Worm (Caenorhabditis elegans) whole organism, young adult: ENCODE results near the gene str-84.
A peak's percentile ranks its signal among the peaks of the same experiment; 100 is the strongest.

Source experiments
- B0336.3 ChIP-seq: fragments of 200-800 bp; sonication (Bioruptor generic); IDR thresholded peaks from 2 replicates; pipeline ENCODE4 v1.3.6; 2022; ENCODE audit warnings: missing genetic modification characterization, missing compliant biosample characterization
- F22D6.2 ChIP-seq: sonication (generic microtip); optimal IDR thresholded peaks from 2 replicates; lab custom pipeline; 2016; ENCODE audit warnings: mild to moderate bottlenecking, missing genetic modification characterization, missing compliant biosample characterization
- F52B5.7 ChIP-seq: sonication (generic microtip); optimal IDR thresholded peaks from 2 replicates; lab custom pipeline; 2016; ENCODE audit warnings: mild to moderate bottlenecking, missing genetic modification characterization, missing compliant biosample characterization
- F55B11.4 ChIP-seq: sonication (generic microtip); optimal IDR thresholded peaks from 2 replicates; lab custom pipeline; 2016; ENCODE audit warnings: missing compliant biosample characterization, missing genetic modification characterization, borderline replicate concordance; ENCODE audit not compliant: insufficient read depth
- T26A5.8 ChIP-seq: sonication (generic microtip); optimal IDR thresholded peaks from 2 replicates; lab custom pipeline; 2016; ENCODE audit warnings: missing genetic modification characterization, missing compliant biosample characterization
- Y53G8AR.9 ChIP-seq: fragments of 200-800 bp; sonication (Bioruptor generic); conservative IDR thresholded peaks from 2 replicates; pipeline ENCODE4 v1.3.6; 2022; ENCODE audit warnings: missing genetic modification reagents, missing genetic modification characterization, missing compliant biosample characterization
- Y67H2A.10 ChIP-seq: fragments of 200-800 bp; sonication (Bioruptor generic); conservative IDR thresholded peaks from 2 replicates; pipeline ENCODE4 v1.3.6; 2022; ENCODE audit warnings: missing genetic modification reagents, missing genetic modification characterization, missing compliant biosample characterization
- ZK185.1 ChIP-seq: sonication (generic microtip); optimal IDR thresholded peaks from 2 replicates; lab custom pipeline; 2016; ENCODE audit warnings: mild to moderate bottlenecking, missing genetic modification characterization, missing compliant biosample characterization; ENCODE audit not compliant: poor library complexity, severe bottlenecking
- ama-1 ChIP-seq, 3 experiments: fragments of 150-350 bp in 1 of 3; sonication (generic microtip) in 2 of 3; optimal IDR thresholded peaks; 2 replicates each; lab custom pipeline; 2014 to 2018; ENCODE audit warnings: missing biosample characterization in 2 of 3, missing genetic modification characterization in 2 of 3, missing genetic modification reagents in 2 of 3
- attf-3 ChIP-seq: fragments of 200-800 bp; sonication (Bioruptor generic); conservative IDR thresholded peaks from 2 replicates; pipeline ENCODE4 v1.3.6; 2022; ENCODE audit warnings: missing genetic modification reagents, missing genetic modification characterization, missing compliant biosample characterization
- cebp-1 ChIP-seq, 2 experiments: fragments of 200-800 bp in 1 of 2; sonication (Bioruptor generic) in 1 of 2; sonication (generic microtip) in 1 of 2; IDR thresholded peaks in 1 of 2; optimal IDR thresholded peaks in 1 of 2; 2 replicates each; pipeline versions ENCODE4 v1.3.6 to Lab custom; 2017 to 2022; ENCODE audit warnings: missing compliant biosample characterization in 2 of 2, missing genetic modification characterization in 2 of 2, mild to moderate bottlenecking in 1 of 2, missing genetic modification reagents in 1 of 2, moderate library complexity in 1 of 2
- ceh-40 ChIP-seq: fragments of 200-800 bp; sonication (Bioruptor generic); IDR thresholded peaks from 2 replicates; pipeline ENCODE4 v1.3.6; 2022; ENCODE audit warnings: missing genetic modification characterization, missing compliant biosample characterization
- ceh-91 ChIP-seq: fragments of 200-800 bp; sonication (Bioruptor generic); IDR thresholded peaks from 2 replicates; pipeline ENCODE4 v1.3.6; 2022; ENCODE audit warnings: missing genetic modification reagents, missing genetic modification characterization, missing compliant biosample characterization
- chd-7 ChIP-seq: sonication (generic microtip); optimal IDR thresholded peaks from 2 replicates; lab custom pipeline; 2016; ENCODE audit warnings: mild to moderate bottlenecking, missing genetic modification characterization, moderate library complexity, missing compliant biosample characterization
- egrh-3 ChIP-seq: fragments of 200-800 bp; sonication (Bioruptor generic); IDR thresholded peaks from 2 replicates; pipeline ENCODE4 v1.3.6; 2022; ENCODE audit warnings: missing genetic modification reagents, missing genetic modification characterization, missing compliant biosample characterization
- ekl-4 ChIP-seq: fragments of 200-800 bp; sonication (Bioruptor generic); IDR thresholded peaks from 2 replicates; pipeline ENCODE4 v1.3.6; 2022; ENCODE audit warnings: missing genetic modification reagents, missing genetic modification characterization, missing compliant biosample characterization
- fkh-3 ChIP-seq: sonication (generic microtip); optimal IDR thresholded peaks from 2 replicates; lab custom pipeline; 2016; ENCODE audit warnings: mild to moderate bottlenecking, missing genetic modification characterization, missing compliant biosample characterization
- gei-17 ChIP-seq: fragments of 200-800 bp; sonication (Bioruptor generic); optimal IDR thresholded peaks from 2 replicates; lab custom pipeline; 2018; ENCODE audit warnings: mild to moderate bottlenecking, missing genetic modification characterization, missing compliant biosample characterization
- hlh-12 ChIP-seq: sonication (generic microtip); optimal IDR thresholded peaks from 2 replicates; lab custom pipeline; 2016; ENCODE audit warnings: missing genetic modification characterization, missing compliant biosample characterization
- hmg-1.2 ChIP-seq: fragments of 200-800 bp; sonication (Bioruptor generic); IDR thresholded peaks from 2 replicates; pipeline ENCODE4 v1.3.6; 2022; ENCODE audit warnings: missing genetic modification reagents, missing genetic modification characterization, missing compliant biosample characterization
- lag-1 ChIP-seq: fragments of 200-800 bp; sonication (Bioruptor generic); IDR thresholded peaks from 2 replicates; pipeline ENCODE4 v1.3.6; 2022; ENCODE audit warnings: missing genetic modification reagents, missing genetic modification characterization, missing compliant biosample characterization
- let-607 ChIP-seq, 2 experiments: fragments of 200-800 bp in 1 of 2; sonication (Bioruptor generic) in 1 of 2; sonication (generic microtip) in 1 of 2; optimal IDR thresholded peaks; 2 replicates each; lab custom pipeline; 2016 to 2018; ENCODE audit warnings: mild to moderate bottlenecking in 2 of 2, missing compliant biosample characterization in 2 of 2, missing genetic modification characterization in 2 of 2, moderate library complexity in 2 of 2, missing genotype in 1 of 2
- lin-26 ChIP-seq: fragments of 200-800 bp; sonication (Bioruptor generic); IDR thresholded peaks from 2 replicates; pipeline ENCODE4 v1.3.6; 2022; ENCODE audit warnings: missing genetic modification reagents, missing genetic modification characterization, missing compliant biosample characterization
- lin-40 ChIP-seq: sonication (generic microtip); optimal IDR thresholded peaks from 2 replicates; lab custom pipeline; 2016; ENCODE audit warnings: missing genetic modification characterization, mild to moderate bottlenecking, missing compliant biosample characterization, missing genotype, missing genetic modification reagents
- mcd-1 ChIP-seq: fragments of 200-800 bp; sonication (Bioruptor generic); IDR thresholded peaks from 2 replicates; pipeline ENCODE4 v1.3.6; 2022; ENCODE audit warnings: missing genetic modification reagents, missing genetic modification characterization, missing compliant biosample characterization
- mes-4 ChIP-seq: sonication (generic microtip); optimal IDR thresholded peaks from 2 replicates; lab custom pipeline; 2016; ENCODE audit warnings: missing genotype, missing genetic modification characterization, missing compliant biosample characterization
- nfya-2 ChIP-seq: fragments of 200-800 bp; sonication (Bioruptor generic); IDR thresholded peaks from 2 replicates; pipeline ENCODE4 v1.3.6; 2022; ENCODE audit warnings: missing genetic modification reagents, missing genetic modification characterization, missing compliant biosample characterization
- nfyb-1 ChIP-seq: fragments of 200-800 bp; sonication (Bioruptor generic); IDR thresholded peaks from 2 replicates; pipeline ENCODE4 v1.3.6; 2022; ENCODE audit warnings: missing genetic modification reagents, missing genetic modification characterization, missing compliant biosample characterization
- rcor-1 ChIP-seq: fragments of 200-800 bp; sonication (Bioruptor generic); IDR thresholded peaks from 2 replicates; pipeline ENCODE4 v1.3.6; 2022; ENCODE audit warnings: missing genetic modification reagents, missing genetic modification characterization, missing compliant biosample characterization
- repo-1 ChIP-seq: sonication (generic microtip); optimal IDR thresholded peaks from 2 replicates; lab custom pipeline; 2017; ENCODE audit warnings: mild to moderate bottlenecking, missing genetic modification characterization, missing compliant biosample characterization
- tlf-1 ChIP-seq: fragments of 200-800 bp; sonication (Bioruptor generic); optimal IDR thresholded peaks from 2 replicates; lab custom pipeline; 2018; ENCODE audit warnings: mild to moderate bottlenecking, missing genetic modification characterization, missing compliant biosample characterization
- zfh-2 ChIP-seq: fragments of 200-800 bp; sonication (Bioruptor generic); conservative IDR thresholded peaks from 2 replicates; pipeline ENCODE4 v1.3.6; 2022; ENCODE audit warnings: missing genetic modification reagents, missing genetic modification characterization, missing compliant biosample characterization
- ztf-22 ChIP-seq: fragments of 200-800 bp; sonication (Bioruptor generic); optimal IDR thresholded peaks from 2 replicates; lab custom pipeline; 2018; ENCODE audit warnings: mild to moderate bottlenecking, missing genetic modification characterization, moderate library complexity, missing compliant biosample characterization
- ztf-26 ChIP-seq: sonication (generic microtip); optimal IDR thresholded peaks from 2 replicates; lab custom pipeline; 2017; ENCODE audit warnings: missing genetic modification characterization, missing compliant biosample characterization

Gene str-84

DNA sequence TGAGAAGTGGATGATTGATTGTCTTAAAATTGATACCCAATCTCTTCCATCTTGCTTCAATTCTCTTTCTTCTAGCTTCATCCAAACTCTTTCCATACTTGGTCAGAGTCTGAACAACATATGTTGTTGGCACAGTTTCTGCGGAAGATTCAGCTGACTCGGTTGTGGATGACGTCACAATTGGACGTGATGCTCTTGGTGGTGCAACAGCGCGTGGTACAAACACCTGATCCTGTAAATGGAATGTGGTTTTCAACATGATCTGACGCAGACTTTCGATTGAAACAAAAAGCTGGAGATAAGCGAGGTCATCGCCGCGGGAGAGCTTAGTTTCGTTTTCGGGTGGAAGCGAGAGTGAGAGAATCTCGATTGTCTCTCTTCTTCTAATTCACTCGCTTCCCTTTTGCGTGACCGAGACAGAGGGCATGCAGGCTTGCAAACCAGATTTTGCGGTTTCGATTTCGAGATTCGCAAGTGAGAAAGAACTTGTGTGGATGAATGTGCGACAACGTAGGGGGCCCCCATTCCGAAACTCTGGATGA is 38.2 kb downstream of the str-84 start:
- no peak for TF ChIP-seq nfyb-1 (GFP tag; lab: Robert Waterston, UW)
- TF ChIP-seq zfh-2 (GFP tag; lab: Robert Waterston, UW) = 0 out of 2 replicates have a peak, but pooled peaks have one; percentile 27

DNA sequence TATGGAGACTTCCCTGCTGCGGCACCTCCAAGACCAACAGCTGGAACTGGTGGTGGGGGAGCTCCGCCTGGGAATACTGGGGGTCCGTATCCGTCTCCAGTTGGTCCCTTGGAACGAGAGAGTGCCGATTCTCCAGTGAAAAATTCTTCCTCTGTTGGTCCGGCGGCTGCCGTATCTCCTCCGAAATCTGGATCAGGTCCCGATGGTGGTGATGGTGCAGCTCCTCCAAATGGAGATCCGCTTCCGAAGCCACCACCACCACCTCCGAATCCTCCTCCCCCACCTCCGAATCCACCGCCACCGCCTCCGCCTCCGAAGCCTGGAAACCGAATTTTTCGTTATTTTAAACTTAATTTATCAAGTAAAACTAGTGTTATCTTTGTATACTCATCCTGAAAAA is 40.3 kb downstream of the str-84 start:
- TF ChIP-seq rcor-1 (no peak), ceh-40 (GFP tag; lab: Robert Waterston, UW) (no peak), zfh-2 (GFP tag; lab: Robert Waterston, UW) (peak; percentile 88), nfya-2 (GFP tag; lab: Robert Waterston, UW) (no peak), hlh-12 (tag; lab: Kevin White, UChicago) (no peak), attf-3 (GFP tag; lab: Robert Waterston, UW) (no peak), lin-26 (no peak), Y67H2A.10 (GFP tag; lab: Robert Waterston, UW) (no peak), hmg-1.2 (GFP tag; lab: Robert Waterston, UW) (no peak), egrh-3 (peak; percentile 83), ceh-91 (no peak)

DNA sequence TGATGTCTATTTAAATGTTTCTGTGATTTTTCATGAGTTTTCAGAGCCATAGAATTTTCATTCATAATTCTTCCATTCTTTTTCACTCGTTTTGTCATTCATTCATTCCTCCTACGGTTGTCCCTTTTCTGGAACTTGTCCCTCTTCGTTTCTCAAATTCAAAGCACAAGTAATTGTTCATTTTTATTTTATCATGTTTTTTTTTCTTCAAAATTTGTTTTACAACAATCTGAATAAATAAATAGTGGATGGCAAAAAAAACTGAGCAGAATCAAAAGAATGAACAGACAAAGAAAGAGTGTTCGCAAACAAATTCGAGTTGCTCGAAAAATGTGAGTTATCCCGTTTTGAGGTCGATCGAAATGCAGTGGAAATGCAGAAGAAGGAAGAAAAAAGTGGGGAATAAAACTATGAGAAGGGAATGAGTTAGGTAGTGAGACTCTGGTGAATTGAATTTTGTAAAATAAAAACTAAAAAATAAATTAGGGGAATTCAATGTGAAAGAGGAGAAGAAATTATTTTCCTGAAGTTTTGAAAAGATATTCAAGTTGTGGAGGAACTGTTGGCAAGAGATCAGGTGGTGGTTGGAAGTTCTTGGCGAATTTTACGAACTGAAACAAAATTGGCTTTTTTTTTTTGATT is 41.2 kb downstream of the str-84 start:
- 0 out of 2 replicates have a peak, but pooled peaks have one; percentile 5 for TF ChIP-seq ceh-40 (GFP tag; lab: Robert Waterston, UW)
- TF ChIP-seq T26A5.8 = no peak
- peak; percentile 4 for TF ChIP-seq ZK185.1 (tag; lab: Kevin White, UChicago)
- TF ChIP-seq tlf-1 (GFP tag; lab: Kevin White, UChicago) = peak; percentile 51
- no peak for TF ChIP-seq attf-3 (GFP tag; lab: Robert Waterston, UW)
- TF ChIP-seq F22D6.2 (tag; lab: Kevin White, UChicago) = peak; percentile 5
- TF ChIP-seq fkh-3 (tag; lab: Kevin White, UChicago) = no peak
- peak; percentile 93 for TF ChIP-seq ama-1 (optimal IDR thresholded peaks at IDR 0.05; lab: Kevin White, UChicago)
- TF ChIP-seq ama-1 (GFP tag; optimal IDR thresholded peaks at IDR 0.05; lab: Kevin White, UChicago) = no peak
- TF ChIP-seq lag-1 (GFP tag; lab: Robert Waterston, UW) = no peak
- peak; percentile 70 for TF ChIP-seq ztf-26 (tag; lab: Kevin White, UChicago)
- TF ChIP-seq mcd-1 = peak; percentile 22; the same call in 1 of the 2 replicates
- peak; percentile 44; the same call in 1 of the 2 replicates for TF ChIP-seq nfyb-1 (GFP tag; lab: Robert Waterston, UW)
- peak; percentile 3 for TF ChIP-seq lin-40 (tag; lab: Kevin White, UChicago)
- peak; percentile 59 for TF ChIP-seq gei-17 (GFP tag; lab: Kevin White, UChicago)
- no peak for TF ChIP-seq mes-4 (tag; lab: Kevin White, UChicago)
- peak; percentile 48 for TF ChIP-seq chd-7 (tag; lab: Kevin White, UChicago)
- peak; percentile 67 for TF ChIP-seq repo-1 (tag; lab: Kevin White, UChicago)
- no peak for TF ChIP-seq F52B5.7
- TF ChIP-seq ztf-22 (GFP tag; lab: Kevin White, UChicago) = no peak
- TF ChIP-seq F55B11.4 = no peak
- peak; percentile 67; the same call in 1 of the 2 replicates for TF ChIP-seq Y53G8AR.9 (GFP tag; lab: Robert Waterston, UW)
- peak in 1 of 2 experiments; percentile 36 for TF ChIP-seq let-607 (tag; optimal IDR thresholded peaks at IDR 0.05; lab: Kevin White, UChicago)
- peak; percentile 18; the same call in 1 of the 2 replicates for TF ChIP-seq B0336.3 (GFP tag; lab: Robert Waterston, UW)
- TF ChIP-seq rcor-1 = no peak
- TF ChIP-seq ekl-4 = 0 out of 2 replicates have a peak, but pooled peaks have one; percentile 27
- TF ChIP-seq hmg-1.2 (GFP tag; lab: Robert Waterston, UW) = no peak
- no peak for TF ChIP-seq cebp-1 (GFP tag; IDR thresholded peaks at IDR 0.05; lab: Robert Waterston, UW)
- peak; percentile 43 for TF ChIP-seq cebp-1 (tag; optimal IDR thresholded peaks at IDR 0.05; lab: Kevin White, UChicago)
